Worm (Caenorhabditis elegans) whole organism, late embryonic: ENCODE data around the gene F53F4.18.

ENCODE experiments used
- elt-2 ChIP-seq: sonication (generic microtip); optimal IDR thresholded peaks from 2 replicates; lab custom pipeline; 2016; ENCODE audit warnings: missing genetic modification reagents, missing genetic modification characterization, missing compliant biosample characterization
- hlh-13 ChIP-seq: fragments of 200-800 bp; sonication (Bioruptor generic); optimal IDR thresholded peaks from 2 replicates; lab custom pipeline; 2018; ENCODE audit warnings: mild to moderate bottlenecking, missing genetic modification characterization, missing compliant biosample characterization
- nfya-1 ChIP-seq: sonication (generic microtip); optimal IDR thresholded peaks from 2 replicates; lab custom pipeline; 2017; ENCODE audit warnings: missing genetic modification characterization, mild to moderate bottlenecking, missing compliant biosample characterization, antibody characterized with exemption, moderate library complexity
- pag-3 ChIP-seq: sonication (generic microtip); optimal IDR thresholded peaks from 2 replicates; lab custom pipeline; 2016; ENCODE audit warnings: missing compliant biosample characterization, missing genetic modification characterization, borderline replicate concordance
- unc-55 ChIP-seq: sonication (generic microtip); optimal IDR thresholded peaks from 2 replicates; lab custom pipeline; 2017; ENCODE audit warnings: missing biosample characterization, missing genetic modification reagents, missing genetic modification characterization

ce11 chrV:13609806-13610205, 19.9 kb downstream of the F53F4.18 start:
- TF ChIP-seq pag-3 (tag; lab: Kevin White, UChicago) (no peak), nfya-1 (tag; lab: Kevin White, UChicago) (no peak), elt-2 (no peak), unc-55 (GFP tag; lab: Kevin White, UChicago) (no peak), hlh-13 (GFP tag; lab: Kevin White, UChicago) (no peak)
